Worm (Caenorhabditis elegans) whole organism, midembryonic: ENCODE measurements around the gene Y69E1A.4.

Source experiments
- T22C8.4 ChIP-seq: fragments of 200-800 bp; sonication (Bioruptor generic); IDR thresholded peaks from 2 replicates; pipeline ENCODE4 v1.3.6; 2022; ENCODE audit warnings: missing genetic modification characterization, missing compliant biosample characterization
- cog-1 ChIP-seq: sonication (generic microtip); optimal IDR thresholded peaks from 2 replicates; lab custom pipeline; 2016; ENCODE audit warnings: missing genetic modification characterization, missing compliant biosample characterization
- flt-1 ChIP-seq: fragments of 200-800 bp; sonication (Bioruptor generic); IDR thresholded peaks from 2 replicates; pipeline ENCODE4 v1.3.6; 2022; ENCODE audit warnings: missing genetic modification characterization, missing compliant biosample characterization
- klf-2 ChIP-seq: fragments of 200-800 bp; sonication (Bioruptor generic); conservative IDR thresholded peaks from 2 replicates; pipeline ENCODE4 v1.3.6; 2022; ENCODE audit warnings: missing genetic modification reagents, missing genetic modification characterization, missing compliant biosample characterization
- med-1 ChIP-seq: sonication (generic microtip); optimal IDR thresholded peaks from 2 replicates; lab custom pipeline; 2017; ENCODE audit warnings: missing genetic modification characterization, mild to moderate bottlenecking, missing compliant biosample characterization, antibody characterized with exemption, missing genetic modification reagents; ENCODE audit not compliant: insufficient read depth
- ref-1 ChIP-seq: fragments of 200-800 bp; sonication (Bioruptor generic); conservative IDR thresholded peaks from 2 replicates; pipeline ENCODE4 v1.3.6; 2022; ENCODE audit warnings: missing genetic modification reagents, missing genetic modification characterization, missing compliant biosample characterization
- tab-1 ChIP-seq: fragments of 200-800 bp; sonication (Bioruptor generic); IDR thresholded peaks from 2 replicates; pipeline ENCODE4 v1.3.6; 2022; ENCODE audit warnings: missing genetic modification characterization, missing compliant biosample characterization
- ztf-23 ChIP-seq: fragments of 200-800 bp; sonication (Bioruptor generic); IDR thresholded peaks from 2 replicates; pipeline ENCODE4 v1.3.6; 2022; ENCODE audit warnings: missing genetic modification reagents, missing genetic modification characterization, missing compliant biosample characterization

ce11 chrIV:10971636-10972199, 16.7 kb downstream of the Y69E1A.4 start:
- TF ChIP-seq ztf-23 (GFP tag; lab: Robert Waterston, UW) (no peak), ref-1 (no peak), tab-1 (no peak), flt-1 (no peak), klf-2 (GFP tag; lab: Robert Waterston, UW) (no peak), med-1 (GFP tag; lab: Kevin White, UChicago) (no peak), T22C8.4 (no peak), cog-1 (no peak)
